Fruit fly (Drosophila melanogaster): ENCODE results near the gene Sfmbt.

The Sfmbt gene

dm6 chr2L:13190534-13190933 lies 13.9 kb upstream of the Sfmbt start (continued):
- TF ChIP-seq CG14965 (GFP tag; optimal IDR thresholded peaks at IDR 0.05; ENCODE audit: borderline replicate concordance) (no peak), Dref (GFP tag; IDR thresholded peaks at IDR 0.05) (no peak), Fer1 (GFP tag; optimal IDR thresholded peaks at IDR 0.05) (peak; percentile 25), lab (GFP tag; optimal IDR thresholded peaks at IDR 0.05) (peak; percentile 90), CG10543 (GFP tag; optimal IDR thresholded peaks at IDR 0.05) (peak; percentile 59), CG18764 (GFP tag; optimal IDR thresholded peaks at IDR 0.05) (no peak), Xbp1 (GFP tag; optimal IDR thresholded peaks at IDR 0.05) (no peak), sens (GFP tag) (peak; percentile 11), crp (GFP tag; optimal IDR thresholded peaks at IDR 0.05) (peak in 1 of 2 experiments; percentile 34), H2.0 (GFP tag; IDR thresholded peaks at IDR 0.05) (no peak), exex (tag; optimal IDR thresholded peaks at IDR 0.05) (peak; percentile 87), BtbVII (GFP tag; optimal IDR thresholded peaks at IDR 0.05) (peak; percentile 17)

dm6 chr2L:13183150-13183549 lies 6.6 kb upstream of the Sfmbt start, which contains the start of gene Rsph1:
Rsph1 (plus strand) TSS chr2L:13183450.
- TF ChIP-seq wek (GFP tag; optimal IDR thresholded peaks at IDR 0.05) (no peak), Med (GFP tag) (peak; percentile 20)

dm6 chr2L:13182415-13182814 lies 5.8 kb upstream of the Sfmbt start, which contains the start of gene Mgat3:
Mgat3 (minus strand) TSS chr2L:13182596.
- TF ChIP-seq Dp (GFP tag; optimal IDR thresholded peaks at IDR 0.05) (peak; percentile 1), gfzf (GFP tag; optimal IDR thresholded peaks at IDR 0.05) (peak; percentile 28), CG14710 (tag; optimal IDR thresholded peaks at IDR 0.05) (peak; percentile 29), MBD-R2 (GFP tag; IDR thresholded peaks at IDR 0.05) (peak; percentile 46; the same call in 1 of the 2 replicates), trem (tag; optimal IDR thresholded peaks at IDR 0.05) (peak; percentile 5), Myb (GFP tag; optimal IDR thresholded peaks at IDR 0.05) (peak; percentile 41), CG2116 (GFP tag; optimal IDR thresholded peaks at IDR 0.05) (peak; percentile 55), CG10979 (tag; optimal IDR thresholded peaks at IDR 0.05) (no peak), BEAF-32 (GFP tag; optimal IDR thresholded peaks at IDR 0.05) (peak; percentile 13), crc (GFP tag; optimal IDR thresholded peaks at IDR 0.05) (no peak), CG34224 (GFP tag; IDR thresholded peaks at IDR 0.05; ENCODE audit: partially characterized antibody) (peak; percentile 48; the same call in 2 of the 3 replicates), CG15601 (tag; optimal IDR thresholded peaks at IDR 0.05) (no peak), cad (GFP tag; optimal IDR thresholded peaks at IDR 0.05) (peak; percentile 49), CG32772 (GFP tag; IDR thresholded peaks at IDR 0.05) (no peak), CG1647 (GFP tag; optimal IDR thresholded peaks at IDR 0.05) (no peak), crp (GFP tag; optimal IDR thresholded peaks at IDR 0.05) (peak; percentile 41 to 88), CG3995 (GFP tag; optimal IDR thresholded peaks at IDR 0.05) (peak; percentile 1), CG17912 (GFP tag; optimal IDR thresholded peaks at IDR 0.05) (no peak), inv (GFP tag; IDR thresholded peaks at IDR 0.05; ENCODE audit: partially characterized antibody) (no peak), D19B (GFP tag; optimal IDR thresholded peaks at IDR 0.05) (no peak), crol (GFP tag; IDR thresholded peaks at IDR 0.05) (peak; percentile 84), NfI (GFP tag; optimal IDR thresholded peaks at IDR 0.05) (no peak), Med (GFP tag) (peak; percentile 27), MESR4 (GFP tag; optimal IDR thresholded peaks at IDR 0.05) (peak; percentile 16), Gug (GFP tag; IDR thresholded peaks at IDR 0.05) (no peak), maf-S (GFP tag; optimal IDR thresholded peaks at IDR 0.05) (no peak), slbo (GFP tag; IDR thresholded peaks at IDR 0.05) (no peak), nerfin-1 (tag; optimal IDR thresholded peaks at IDR 0.05) (no peak), Dref (GFP tag; IDR thresholded peaks at IDR 0.05) (peak; percentile 44), pzg (GFP tag; optimal IDR thresholded peaks at IDR 0.05) (peak; percentile 34), YL-1 (GFP tag; optimal IDR thresholded peaks at IDR 0.05) (peak; percentile 35), ftz-f1 (GFP tag; optimal IDR thresholded peaks at IDR 0.05) (no peak), CG10267 (tag; optimal IDR thresholded peaks at IDR 0.05) (peak; percentile 94), stwl (tag; optimal IDR thresholded peaks at IDR 0.05) (peak; percentile 82)
